Fruit fly (Drosophila melanogaster): ENCODE results near the gene CG46339.

Gene CG46339

DNA sequence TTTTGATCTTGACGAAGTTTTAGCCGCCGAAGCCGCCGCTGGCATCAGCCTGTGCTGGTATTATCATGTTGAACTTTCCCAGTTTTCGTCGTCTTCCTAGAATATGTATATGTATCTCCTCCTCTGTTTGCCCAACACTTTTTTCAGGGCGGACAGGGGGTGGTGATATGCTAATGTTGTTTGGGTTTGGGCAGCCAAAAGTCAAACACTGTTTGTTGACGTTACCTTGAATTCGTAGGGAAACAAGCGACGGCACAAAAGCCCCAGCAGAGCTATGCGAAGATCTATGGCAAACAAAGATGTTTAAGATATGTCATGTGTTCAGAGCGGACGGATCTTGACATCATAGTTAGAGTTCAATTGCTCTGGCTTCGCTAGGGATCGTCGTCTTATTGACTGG is 6.8 kb upstream of the CG46339 start (continued):
- peak; percentile 18 for TF ChIP-seq nerfin-1 (tag; optimal IDR thresholded peaks at IDR 0.05)
- TF ChIP-seq shn (GFP tag; optimal IDR thresholded peaks at IDR 0.05), result no peak
- TF ChIP-seq Spps (tag; optimal IDR thresholded peaks at IDR 0.05), result no peak
- no peak for TF ChIP-seq CG4617 (GFP tag; optimal IDR thresholded peaks at IDR 0.05; ENCODE audit: borderline replicate concordance)
- 0 out of 3 replicates have a peak, but pooled peaks have one; percentile 37 for TF ChIP-seq sr (GFP tag; IDR thresholded peaks at IDR 0.05)
- no peak for TF ChIP-seq ERR (GFP tag; optimal IDR thresholded peaks at IDR 0.05)
- no peak for TF ChIP-seq Drgx (GFP tag; IDR thresholded peaks at IDR 0.05)
- no peak for TF ChIP-seq ap (GFP tag; IDR thresholded peaks at IDR 0.05)
- 0 out of 2 replicates have a peak, but pooled peaks have one; percentile 20 for TF ChIP-seq CG4360 (GFP tag; IDR thresholded peaks at IDR 0.05)
- no peak for TF ChIP-seq CG2116 (GFP tag; optimal IDR thresholded peaks at IDR 0.05)
- no peak for TF ChIP-seq tup (GFP tag; optimal IDR thresholded peaks at IDR 0.05)
- TF ChIP-seq CG10147 (GFP tag; optimal IDR thresholded peaks at IDR 0.05), result no peak
- TF ChIP-seq scrt (GFP tag; optimal IDR thresholded peaks at IDR 0.05), result no peak
- no peak for TF ChIP-seq zen2 (GFP tag; IDR thresholded peaks at IDR 0.05; ENCODE audit: partially characterized antibody)
- TF ChIP-seq Neu2 (GFP tag; optimal IDR thresholded peaks at IDR 0.05; ENCODE audit: borderline replicate concordance), result no peak
- no peak for TF ChIP-seq CG6254 (GFP tag; optimal IDR thresholded peaks at IDR 0.05)
- no peak for TF ChIP-seq CG10654 (GFP tag; optimal IDR thresholded peaks at IDR 0.05)
- no peak for TF ChIP-seq dpn (GFP tag; optimal IDR thresholded peaks at IDR 0.05)
- TF ChIP-seq pb (GFP tag; optimal IDR thresholded peaks at IDR 0.05), result no peak
- TF ChIP-seq CG14014 (GFP tag; IDR thresholded peaks at IDR 0.05), result no peak; the same call in 1 of the 2 replicates
- no peak for TF ChIP-seq trem (tag; optimal IDR thresholded peaks at IDR 0.05)
- TF ChIP-seq CG4328 (GFP tag; optimal IDR thresholded peaks at IDR 0.05), result no peak
- no peak for TF ChIP-seq unc-4 (GFP tag; IDR thresholded peaks at IDR 0.05; ENCODE audit: partially characterized antibody)
- TF ChIP-seq bigmax (GFP tag; optimal IDR thresholded peaks at IDR 0.05), result no peak
- no peak for TF ChIP-seq CG2129 (GFP tag; IDR thresholded peaks at IDR 0.05; ENCODE audit: partially characterized antibody)
- no peak for TF ChIP-seq CG10979 (tag; optimal IDR thresholded peaks at IDR 0.05)
- TF ChIP-seq CG10565 (GFP tag; optimal IDR thresholded peaks at IDR 0.05), result no peak
- TF ChIP-seq en (GFP tag; optimal IDR thresholded peaks at IDR 0.05), result no peak
- TF ChIP-seq jigr1 (GFP tag; IDR thresholded peaks at IDR 0.05), result no peak
- TF ChIP-seq CG10321 (GFP tag; IDR thresholded peaks at IDR 0.05), result no peak
- TF ChIP-seq Lhr (GFP tag; optimal IDR thresholded peaks at IDR 0.05), result no peak
- peak; percentile 21 for TF ChIP-seq Fer1 (GFP tag; optimal IDR thresholded peaks at IDR 0.05)
- TF ChIP-seq Dek (tag; optimal IDR thresholded peaks at IDR 0.05), result no peak
- peak; percentile 31 for TF ChIP-seq CG4707 (GFP tag; optimal IDR thresholded peaks at IDR 0.05)
- TF ChIP-seq CG11456 (GFP tag; IDR thresholded peaks at IDR 0.05), result 0 out of 3 replicates have a peak, but pooled peaks have one; percentile 50
- peak; percentile 22; the same call in 1 of the 3 replicates for TF ChIP-seq otp (GFP tag; IDR thresholded peaks at IDR 0.05)
- no peak for TF ChIP-seq Awh (GFP tag; IDR thresholded peaks at IDR 0.05)
- TF ChIP-seq amos (GFP tag; IDR thresholded peaks at IDR 0.05; ENCODE audit: partially characterized antibody), result no peak
- no peak for TF ChIP-seq CG15073 (GFP tag; optimal IDR thresholded peaks at IDR 0.05)
- TF ChIP-seq peb (GFP tag; IDR thresholded peaks at IDR 0.05), result no peak
- TF ChIP-seq p53 (GFP tag; optimal IDR thresholded peaks at IDR 0.05), result no peak
- TF ChIP-seq CG4424 (GFP tag; optimal IDR thresholded peaks at IDR 0.05), result no peak
- no peak for TF ChIP-seq CG3281 (GFP tag; optimal IDR thresholded peaks at IDR 0.05)
- TF ChIP-seq cas (GFP tag; IDR thresholded peaks at IDR 0.05), result no peak
- TF ChIP-seq fu2 (GFP tag; optimal IDR thresholded peaks at IDR 0.05), result no peak
- no peak for TF ChIP-seq lov (optimal IDR thresholded peaks at IDR 0.05)
- TF ChIP-seq lov (GFP tag; IDR thresholded peaks at IDR 0.05), result 0 out of 3 replicates have a peak, but pooled peaks have one; percentile 6
- no peak for TF ChIP-seq inv (GFP tag; IDR thresholded peaks at IDR 0.05; ENCODE audit: partially characterized antibody)
- TF ChIP-seq lmd (GFP tag; IDR thresholded peaks at IDR 0.05), result no peak
- no peak for TF ChIP-seq hkb (optimal IDR thresholded peaks at IDR 0.05)
- 0 out of 2 replicates have a peak, but pooled peaks have one; percentile 24 for TF ChIP-seq hkb (GFP tag; IDR thresholded peaks at IDR 0.05)
- no peak for TF ChIP-seq CG12104 (GFP tag; optimal IDR thresholded peaks at IDR 0.05)
